Fruit fly (Drosophila melanogaster) whole organism, embryonic: ENCODE measurements around the gene CG4896.

Experiments used
- Ada2b ChIP-seq: fragments of 200-800 bp; sonication (Bioruptor generic); IDR thresholded peaks from 2 replicates; pipeline ENCODE4 v1.3.6; 2022; ENCODE audit warnings: missing biosample characterization, missing genetic modification characterization
- Antp ChIP-seq: fragments of 200-800 bp; sonication (Bioruptor generic); optimal IDR thresholded peaks from 3 replicates; lab custom pipeline; 2016; ENCODE audit warnings: missing biosample characterization, missing genetic modification characterization
- Blimp-1 ChIP-seq: fragments of 200-800 bp; sonication (Bioruptor generic); optimal IDR thresholded peaks from 3 replicates; lab custom pipeline; 2018; ENCODE audit warnings: missing biosample characterization, missing genetic modification characterization, mild to moderate bottlenecking, moderate library complexity, missing genetic modification reagents
- CG10147 ChIP-seq: fragments of 200-800 bp; sonication (Bioruptor generic); optimal IDR thresholded peaks from 2 replicates; lab custom pipeline; 2019; ENCODE audit warnings: missing biosample characterization, mild to moderate bottlenecking, missing genetic modification characterization, moderate library complexity
- CG11723 ChIP-seq: fragments of 200-800 bp; sonication (Bioruptor generic); optimal IDR thresholded peaks from 2 replicates; lab custom pipeline; 2017; ENCODE audit warnings: missing biosample characterization, mild to moderate bottlenecking, missing genetic modification characterization
- CG1233 ChIP-seq: fragments of 200-800 bp; sonication (Bioruptor generic); optimal IDR thresholded peaks from 4 replicates; lab custom pipeline; 2018; ENCODE audit warnings: missing biosample characterization, mild to moderate bottlenecking, missing genetic modification characterization
- CG14441 ChIP-seq: fragments of 200-800 bp; sonication (Bioruptor generic); IDR thresholded peaks from 2 replicates; pipeline ENCODE4 v1.3.6; 2022; ENCODE audit warnings: missing biosample characterization, missing genetic modification characterization
- CG17359 ChIP-seq: fragments of 200-800 bp; sonication (Bioruptor generic); optimal IDR thresholded peaks from 3 replicates; lab custom pipeline; 2018; ENCODE audit warnings: missing biosample characterization, mild to moderate bottlenecking, missing genetic modification characterization, moderate library complexity
- CG2129 ChIP-seq: fragments of 200-800 bp; sonication (Bioruptor generic); IDR thresholded peaks from 2 replicates; pipeline ENCODE4 v1.3.6; 2022; ENCODE audit warnings: missing biosample characterization, missing genetic modification characterization; ENCODE audit not compliant: partially characterized antibody
- CG30431 ChIP-seq: fragments of 200-800 bp; sonication (Bioruptor generic); optimal IDR thresholded peaks from 2 replicates; lab custom pipeline; 2017; ENCODE audit warnings: missing biosample characterization, missing genetic modification characterization
- CG3838 ChIP-seq: fragments of 200-800 bp; sonication (Bioruptor generic); optimal IDR thresholded peaks from 3 replicates; lab custom pipeline; 2016; ENCODE audit warnings: missing biosample characterization, missing genetic modification characterization
- CG8359 ChIP-seq: fragments of 200-800 bp; sonication (Bioruptor generic); optimal IDR thresholded peaks from 2 replicates; lab custom pipeline; 2017; ENCODE audit warnings: missing biosample characterization, mild to moderate bottlenecking, missing genetic modification characterization, borderline replicate concordance
- Camta ChIP-seq: fragments of 200-800 bp; sonication (Bioruptor generic); optimal IDR thresholded peaks from 2 replicates; lab custom pipeline; 2016; ENCODE audit warnings: missing biosample characterization, missing genetic modification characterization
- D ChIP-seq, 2 experiments: fragments of 200-800 bp in 1 of 2; fragments of >200 bp in 1 of 2; sonication (Bioruptor generic) in 1 of 2; optimal IDR thresholded peaks; 2 replicates in 1 of 2; 3 replicates in 1 of 2; lab custom pipeline; 2017; ENCODE audit warnings: mild to moderate bottlenecking in 1 of 2, missing biosample characterization in 1 of 2, missing genetic modification characterization in 1 of 2, missing genetic modification reagents in 1 of 2
- HmgZ ChIP-seq: fragments of 200-800 bp; sonication (Bioruptor generic); optimal IDR thresholded peaks from 2 replicates; lab custom pipeline; 2018; ENCODE audit warnings: missing biosample characterization, mild to moderate bottlenecking, missing genetic modification characterization
- Hmr ChIP-seq: fragments of 200-800 bp; sonication (Bioruptor generic); optimal IDR thresholded peaks from 3 replicates; lab custom pipeline; 2017; ENCODE audit warnings: mild to moderate bottlenecking, missing biosample characterization, missing genetic modification reagents, missing genetic modification characterization
- Hr3 ChIP-seq: fragments of 200-800 bp; sonication (Bioruptor generic); optimal IDR thresholded peaks from 3 replicates; lab custom pipeline; 2016; ENCODE audit warnings: missing biosample characterization, missing genetic modification characterization
- Hsf ChIP-seq: fragments of 200-800 bp; sonication (Bioruptor generic); optimal IDR thresholded peaks from 3 replicates; lab custom pipeline; 2016; ENCODE audit warnings: missing biosample characterization, missing genetic modification characterization
- Lhr ChIP-seq: fragments of 200-800 bp; sonication (Bioruptor generic); optimal IDR thresholded peaks from 3 replicates; lab custom pipeline; 2017; ENCODE audit warnings: mild to moderate bottlenecking, missing biosample characterization, missing genetic modification reagents, missing genetic modification characterization
- Mrtf ChIP-seq: fragments of 200-800 bp; sonication (Bioruptor generic); IDR thresholded peaks from 3 replicates; pipeline ENCODE4 v1.3.6; 2022; ENCODE audit warnings: missing biosample characterization, missing genetic modification characterization
- NC2α ChIP-seq: fragments of 200-800 bp; sonication (Bioruptor generic); optimal IDR thresholded peaks from 2 replicates; lab custom pipeline; 2016; ENCODE audit warnings: missing biosample characterization, missing genetic modification characterization
- NC2β ChIP-seq: fragments of 200-800 bp; sonication (Bioruptor generic); optimal IDR thresholded peaks from 2 replicates; lab custom pipeline; 2016; ENCODE audit warnings: missing biosample characterization, missing genetic modification characterization
- Nf-YB ChIP-seq: fragments of 200-800 bp; sonication (Bioruptor generic); optimal IDR thresholded peaks from 3 replicates; lab custom pipeline; 2019; ENCODE audit warnings: missing biosample characterization, mild to moderate bottlenecking, missing genetic modification characterization, moderate library complexity
- TFAM ChIP-seq: fragments of 200-800 bp; sonication (Bioruptor generic); optimal IDR thresholded peaks from 2 replicates; lab custom pipeline; 2017; ENCODE audit warnings: missing biosample characterization, missing genetic modification characterization, inconsistent platforms
- bowl ChIP-seq: fragments of 200-800 bp; sonication (Bioruptor generic); IDR thresholded peaks from 2 replicates; pipeline ENCODE4 v1.3.6; 2022; ENCODE audit warnings: missing biosample characterization, missing genetic modification characterization
- ci ChIP-seq: fragments of 200-800 bp; sonication (Bioruptor generic); IDR thresholded peaks from 3 replicates; pipeline ENCODE4 v1.3.6; 2022; ENCODE audit warnings: missing biosample characterization, missing genetic modification characterization
- crp ChIP-seq, 2 experiments: fragments of 200-800 bp; sonication (Bioruptor generic); optimal IDR thresholded peaks; 2 replicates in 1 of 2; 3 replicates in 1 of 2; lab custom pipeline; 2017; ENCODE audit warnings: missing biosample characterization in 2 of 2, missing genetic modification characterization in 2 of 2, mild to moderate bottlenecking in 1 of 2, moderate library complexity in 1 of 2
- dysf ChIP-seq: fragments of 200-800 bp; sonication (Bioruptor generic); IDR thresholded peaks from 3 replicates; pipeline ENCODE4 v1.3.6; 2022; ENCODE audit warnings: missing biosample characterization, missing genetic modification characterization
- exex ChIP-seq: fragments of 200-800 bp; sonication (Bioruptor generic); optimal IDR thresholded peaks from 4 replicates; lab custom pipeline; 2018; ENCODE audit warnings: missing biosample characterization, mild to moderate bottlenecking, missing genetic modification characterization, moderate library complexity
- fd102C ChIP-seq: fragments of 200-800 bp; sonication (Bioruptor generic); optimal IDR thresholded peaks from 2 replicates; lab custom pipeline; 2018; ENCODE audit warnings: missing biosample characterization, mild to moderate bottlenecking, missing genetic modification characterization, moderate library complexity
- grau ChIP-seq: fragments of 200-800 bp; optimal IDR thresholded peaks from 3 replicates; lab custom pipeline; 2019; ENCODE audit warnings: missing biosample characterization, mild to moderate bottlenecking, missing genetic modification characterization, moderate library complexity
- gt ChIP-seq: fragments of 200-800 bp; sonication (Bioruptor generic); IDR thresholded peaks from 2 replicates; pipeline ENCODE4 v1.3.6; 2022; ENCODE audit warnings: missing biosample characterization, missing genetic modification characterization
- kah ChIP-seq: fragments of 200-800 bp; sonication (Bioruptor generic); optimal IDR thresholded peaks from 2 replicates; lab custom pipeline; 2018; ENCODE audit warnings: missing biosample characterization, mild to moderate bottlenecking, missing genetic modification characterization
- lbe ChIP-seq: fragments of 200-800 bp; sonication (Bioruptor generic); optimal IDR thresholded peaks from 2 replicates; lab custom pipeline; 2016; ENCODE audit warnings: missing biosample characterization, mild to moderate bottlenecking, missing genetic modification characterization
- lmd ChIP-seq: fragments of 200-800 bp; sonication (Bioruptor generic); IDR thresholded peaks from 2 replicates; pipeline ENCODE4 v1.3.6; 2022; ENCODE audit warnings: missing biosample characterization, missing genetic modification characterization
- oc ChIP-seq: fragments of 200-800 bp; sonication (Bioruptor generic); optimal IDR thresholded peaks from 2 replicates; lab custom pipeline; 2018; ENCODE audit warnings: missing biosample characterization, mild to moderate bottlenecking, missing genetic modification characterization, moderate library complexity
- pho ChIP-seq: fragments of 200-800 bp; sonication (Bioruptor generic); optimal IDR thresholded peaks from 2 replicates; lab custom pipeline; 2016; ENCODE audit warnings: missing biosample characterization, missing genetic modification characterization
- prd ChIP-seq, 3 experiments: fragments of >200 bp in 2 of 3; fragments of 200-800 bp in 1 of 3; sonication (Bioruptor generic) in 1 of 3; optimal IDR thresholded peaks in 2 of 3; IDR thresholded peaks in 1 of 3; 2 replicates in 2 of 3; 3 replicates in 1 of 3; pipeline versions ENCODE4 v1.3.6 to Lab custom; 2017 to 2022; ENCODE audit warnings: missing biosample characterization in 1 of 3, missing genetic modification characterization in 1 of 3
- sc ChIP-seq, 3 experiments: fragments of >200 bp in 2 of 3; fragments of 200-800 bp in 1 of 3; sonication (Bioruptor generic) in 1 of 3; optimal IDR thresholded peaks; 2 replicates in 2 of 3; 3 replicates in 1 of 3; lab custom pipeline; 2017; ENCODE audit warnings: mild to moderate bottlenecking in 1 of 3, missing biosample characterization in 1 of 3, missing genetic modification characterization in 1 of 3, missing genetic modification reagents in 1 of 3
- shn ChIP-seq: fragments of 200-800 bp; sonication (Bioruptor generic); optimal IDR thresholded peaks from 3 replicates; lab custom pipeline; 2016; ENCODE audit warnings: missing biosample characterization, missing genetic modification characterization
- sisA ChIP-seq: fragments of 200-800 bp; sonication (Bioruptor generic); IDR thresholded peaks from 2 replicates; pipeline ENCODE4 v1.3.6; 2022; ENCODE audit warnings: missing biosample characterization, missing genetic modification characterization
- sug ChIP-seq: fragments of 200-800 bp; optimal IDR thresholded peaks from 2 replicates; lab custom pipeline; 2019; ENCODE audit warnings: missing biosample characterization, mild to moderate bottlenecking, missing genetic modification characterization, moderate library complexity
- tgo ChIP-seq: fragments of 200-800 bp; sonication (Bioruptor generic); IDR thresholded peaks from 3 replicates; pipeline ENCODE4 v1.3.6; 2022; ENCODE audit warnings: missing biosample characterization, missing genetic modification characterization
- tin ChIP-seq: fragments of 200-800 bp; sonication (Bioruptor generic); optimal IDR thresholded peaks from 3 replicates; lab custom pipeline; 2016; ENCODE audit warnings: missing biosample characterization, missing genetic modification characterization
- twi ChIP-seq: fragments of 200-800 bp; optimal IDR thresholded peaks from 2 replicates; lab custom pipeline; 2019; ENCODE audit warnings: missing biosample characterization, mild to moderate bottlenecking, missing genetic modification characterization, moderate library complexity
- usp ChIP-seq: fragments of >200 bp; optimal IDR thresholded peaks from 2 replicates; lab custom pipeline; 2017; ENCODE audit warnings: missing biosample characterization, missing genetic modification characterization

CG4896 gene

DNA sequence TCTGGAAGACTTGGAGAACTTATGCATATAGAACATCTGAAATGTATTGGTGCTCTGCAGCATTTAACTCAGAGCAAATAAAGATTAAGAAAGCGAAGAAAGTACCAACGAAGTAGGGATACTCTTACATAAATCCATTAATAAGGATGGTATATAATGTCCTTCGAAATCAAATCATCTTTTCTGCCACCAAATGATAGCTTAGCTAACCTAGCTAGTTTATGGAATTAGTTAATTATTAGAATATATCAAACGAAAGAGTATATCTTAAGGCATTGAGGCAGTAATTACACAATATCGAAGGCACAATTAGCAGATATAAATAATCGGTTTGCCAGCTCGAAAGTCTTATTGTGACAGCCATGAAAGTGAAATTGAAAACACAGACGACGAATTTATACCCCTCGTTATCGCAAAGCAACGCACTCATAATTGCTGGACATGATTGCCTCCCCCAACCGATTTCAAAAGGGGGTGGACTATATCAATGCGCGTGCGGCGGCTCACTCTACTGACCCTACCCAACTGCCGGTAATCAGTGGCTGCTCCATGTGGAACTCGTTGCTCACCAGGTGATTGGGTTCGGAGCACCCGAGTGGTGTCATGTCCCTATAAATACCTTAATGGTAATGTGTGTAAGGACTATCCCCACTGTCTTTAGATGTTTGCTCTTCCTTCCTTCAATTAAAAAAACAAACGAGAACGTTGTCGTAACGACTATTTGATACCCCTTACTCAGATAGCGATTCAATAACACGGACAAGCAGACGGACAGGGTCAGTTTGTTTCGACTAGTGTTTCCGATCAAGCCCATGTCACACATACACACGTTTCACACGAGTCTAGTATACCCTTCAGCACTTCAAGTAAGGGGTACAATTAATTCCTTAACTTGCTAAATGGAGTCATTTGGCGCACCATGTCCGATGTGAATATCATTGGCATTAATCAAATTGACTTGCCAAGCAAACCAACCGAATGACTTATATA lies 32.8 kb upstream of the CG4896 start (continued):
- TF ChIP-seq Hr3 = peak; percentile 39
- peak; percentile 72 for TF ChIP-seq Blimp-1 (GFP tag; lab: Kevin White, UChicago)
- no peak for TF ChIP-seq fd102C (GFP tag; lab: Kevin White, UChicago)
- TF ChIP-seq sug = peak; percentile 41
- peak; percentile 91 for TF ChIP-seq lbe (GFP tag; lab: Kevin White, UChicago)
- peak; percentile 49; the same call in 2 of the 3 replicates for TF ChIP-seq tgo (GFP tag; lab: Robert Waterston, UW)
- no peak for TF ChIP-seq NC2α (GFP tag; lab: Kevin White, UChicago)
- TF ChIP-seq Lhr (GFP tag; lab: Kevin White, UChicago) = no peak
- TF ChIP-seq sc (optimal IDR thresholded peaks at IDR 0.05; lab: Kevin White, UChicago) = no peak
- peak; percentile 17 for TF ChIP-seq sc (GFP tag; optimal IDR thresholded peaks at IDR 0.05; lab: Kevin White, UChicago)
- TF ChIP-seq Hsf (GFP tag; lab: Kevin White, UChicago) = peak; percentile 59
- peak; percentile 24 for TF ChIP-seq HmgZ (tag; lab: Kevin White, UChicago)
- TF ChIP-seq tin (GFP tag; lab: Kevin White, UChicago) = peak; percentile 1
- TF ChIP-seq Nf-YB = no peak
- peak; percentile 53 for TF ChIP-seq Hmr
- peak; percentile 21 for TF ChIP-seq oc (tag; lab: Kevin White, UChicago)
- TF ChIP-seq Mrtf (GFP tag; lab: Robert Waterston, UW) = peak; percentile 43; the same call in 1 of the 3 replicates
- TF ChIP-seq shn (GFP tag; lab: Kevin White, UChicago) = no peak
- TF ChIP-seq CG3838 (GFP tag; lab: Kevin White, UChicago) = no peak
- no peak for TF ChIP-seq CG11723 (GFP tag; lab: Kevin White, UChicago)
- peak; percentile 21 for TF ChIP-seq CG8359 (GFP tag; lab: Kevin White, UChicago)
- TF ChIP-seq CG2129 (GFP tag; lab: Robert Waterston, UW) = no peak
- peak; percentile 43 for TF ChIP-seq CG1233 (GFP tag; lab: Kevin White, UChicago)
- peak; percentile 71 for TF ChIP-seq CG17359 (tag; lab: Kevin White, UChicago)
- peak; percentile 57 for TF ChIP-seq CG10147 (GFP tag; lab: Kevin White, UChicago)
- TF ChIP-seq Ada2b (GFP tag; lab: Robert Waterston, UW) = 0 out of 2 replicates have a peak, but pooled peaks have one; percentile 38
- TF ChIP-seq bowl (GFP tag; lab: Robert Waterston, UW) = no peak
- peak; percentile 8 for TF ChIP-seq NC2β
- 0 out of 2 replicates have a peak, but pooled peaks have one; percentile 9 for TF ChIP-seq gt (GFP tag; lab: Robert Waterston, UW)
- TF ChIP-seq CG30431 (GFP tag; lab: Kevin White, UChicago) = no peak
- no peak for TF ChIP-seq CG14441 (GFP tag; lab: Robert Waterston, UW)
- no peak for TF ChIP-seq prd (optimal IDR thresholded peaks at IDR 0.05; lab: Kevin White, UChicago)
- peak; percentile 54; the same call in 2 of the 3 replicates for TF ChIP-seq prd (GFP tag; IDR thresholded peaks at IDR 0.05; lab: Robert Waterston, UW)
- peak; percentile 69; the same call in 2 of the 3 replicates for TF ChIP-seq ci
- no peak for TF ChIP-seq usp
- TF ChIP-seq Camta (GFP tag; lab: Kevin White, UChicago) = peak; percentile 18
- peak; percentile 18 for TF ChIP-seq pho (GFP tag; lab: Kevin White, UChicago)
- peak; percentile 9 for TF ChIP-seq twi (tag; lab: Kevin White, UChicago)
- TF ChIP-seq exex (tag; lab: Kevin White, UChicago) = peak; percentile 78
- TF ChIP-seq grau (tag; lab: Kevin White, UChicago) = peak; percentile 71
- TF ChIP-seq D (optimal IDR thresholded peaks at IDR 0.05; lab: Kevin White, UChicago) = no peak
- TF ChIP-seq D (GFP tag; optimal IDR thresholded peaks at IDR 0.05; lab: Kevin White, UChicago) = peak; percentile 54
- TF ChIP-seq dysf (GFP tag; lab: Robert Waterston, UW) = 0 out of 3 replicates have a peak, but pooled peaks have one; percentile 40
- no peak for TF ChIP-seq crp (GFP tag; optimal IDR thresholded peaks at IDR 0.05; lab: Kevin White, UChicago)
- TF ChIP-seq Antp (GFP tag; lab: Kevin White, UChicago) = peak; percentile 28
- TF ChIP-seq kah = peak; percentile 2
- peak; percentile 47 for TF ChIP-seq sisA (GFP tag; lab: Robert Waterston, UW)
- TF ChIP-seq lmd (GFP tag; lab: Robert Waterston, UW) = peak; percentile 40
- no peak for TF ChIP-seq TFAM (GFP tag; lab: Kevin White, UChicago)
